Worm (Caenorhabditis elegans) whole organism, late embryonic: Measurements from ENCODE around the gene chpf-2.

ENCODE experiments used
- C08G9.2 ChIP-seq: sonication (generic microtip); optimal IDR thresholded peaks from 2 replicates; lab custom pipeline; 2016; ENCODE audit warnings: mild to moderate bottlenecking, missing genetic modification characterization, moderate library complexity, missing compliant biosample characterization
- C38D4.7 ChIP-seq: fragments of 200-800 bp; sonication (Bioruptor generic); optimal IDR thresholded peaks from 2 replicates; lab custom pipeline; 2018; ENCODE audit warnings: mild to moderate bottlenecking, missing genetic modification characterization, moderate library complexity, missing compliant biosample characterization
- K02D7.2 ChIP-seq: sonication (generic microtip); optimal IDR thresholded peaks from 2 replicates; lab custom pipeline; 2017; ENCODE audit warnings: mild to moderate bottlenecking, missing genetic modification characterization, missing compliant biosample characterization
- K09A11.1 ChIP-seq: sonication (generic microtip); optimal IDR thresholded peaks from 2 replicates; lab custom pipeline; 2017; ENCODE audit warnings: antibody characterized with exemption, mild to moderate bottlenecking, missing genetic modification characterization, missing compliant biosample characterization; ENCODE audit not compliant: insufficient read depth
- T23F11.4 ChIP-seq: fragments of 200-800 bp; sonication (Bioruptor generic); optimal IDR thresholded peaks from 2 replicates; lab custom pipeline; 2018; ENCODE audit warnings: mild to moderate bottlenecking, missing genetic modification characterization, missing compliant biosample characterization
- Y22D7AL.16 ChIP-seq: sonication (generic microtip); optimal IDR thresholded peaks from 2 replicates; lab custom pipeline; 2016; ENCODE audit warnings: missing genetic modification characterization, missing compliant biosample characterization
- ahr-1 ChIP-seq: sonication (generic microtip); optimal IDR thresholded peaks from 2 replicates; lab custom pipeline; 2016; ENCODE audit warnings: missing genetic modification characterization, missing compliant biosample characterization
- ama-1 ChIP-seq: fragments of 150-350 bp; optimal IDR thresholded peaks from 2 replicates; lab custom pipeline; 2014
- ceh-19 ChIP-seq: fragments of 200-800 bp; sonication (Bioruptor generic); optimal IDR thresholded peaks from 2 replicates; lab custom pipeline; 2018; ENCODE audit warnings: mild to moderate bottlenecking, missing genetic modification characterization, missing compliant biosample characterization
- ceh-2 ChIP-seq: sonication (generic microtip); optimal IDR thresholded peaks from 2 replicates; lab custom pipeline; 2016; ENCODE audit warnings: missing genotype, missing genetic modification characterization, missing compliant biosample characterization
- ceh-45 ChIP-seq: fragments of 200-800 bp; sonication (Bioruptor generic); IDR thresholded peaks from 2 replicates; pipeline ENCODE4 v1.3.6; 2022; ENCODE audit warnings: missing genetic modification reagents, missing genetic modification characterization, missing compliant biosample characterization
- ceh-6 ChIP-seq: fragments of 200-800 bp; sonication (Bioruptor generic); optimal IDR thresholded peaks from 2 replicates; lab custom pipeline; 2018; ENCODE audit warnings: mild to moderate bottlenecking, missing genetic modification characterization, missing compliant biosample characterization
- che-1 ChIP-seq: sonication (generic microtip); optimal IDR thresholded peaks from 2 replicates; lab custom pipeline; 2016; ENCODE audit warnings: mild to moderate bottlenecking, missing genetic modification characterization, missing compliant biosample characterization
- dmd-4 ChIP-seq: sonication (generic microtip); optimal IDR thresholded peaks from 2 replicates; lab custom pipeline; 2016; ENCODE audit warnings: borderline replicate concordance, missing genetic modification characterization, missing compliant biosample characterization
- dve-1 ChIP-seq: sonication (generic microtip); optimal IDR thresholded peaks from 2 replicates; lab custom pipeline; 2017; ENCODE audit warnings: antibody characterized with exemption, mild to moderate bottlenecking, missing genetic modification characterization, missing compliant biosample characterization
- elt-2 ChIP-seq: sonication (generic microtip); optimal IDR thresholded peaks from 2 replicates; lab custom pipeline; 2016; ENCODE audit warnings: missing genetic modification reagents, missing genetic modification characterization, missing compliant biosample characterization
- eyg-1 ChIP-seq: sonication (generic microtip); optimal IDR thresholded peaks from 2 replicates; lab custom pipeline; 2016; ENCODE audit warnings: missing genotype, missing genetic modification characterization, missing compliant biosample characterization
- fkh-6 ChIP-seq: sonication (generic microtip); optimal IDR thresholded peaks from 2 replicates; lab custom pipeline; 2016; ENCODE audit warnings: missing genetic modification characterization, missing compliant biosample characterization
- gmeb-2 ChIP-seq: sonication (generic microtip); optimal IDR thresholded peaks from 2 replicates; lab custom pipeline; 2016; ENCODE audit warnings: missing genetic modification characterization, inconsistent platforms, missing compliant biosample characterization
- hlh-13 ChIP-seq: fragments of 200-800 bp; sonication (Bioruptor generic); optimal IDR thresholded peaks from 2 replicates; lab custom pipeline; 2018; ENCODE audit warnings: mild to moderate bottlenecking, missing genetic modification characterization, missing compliant biosample characterization
- hlh-30 ChIP-seq: sonication (generic microtip); optimal IDR thresholded peaks from 2 replicates; lab custom pipeline; 2017; ENCODE audit warnings: antibody characterized with exemption, missing genetic modification characterization, missing compliant biosample characterization; ENCODE audit not compliant: insufficient read depth
- hlh-6 ChIP-seq: sonication (generic microtip); optimal IDR thresholded peaks from 2 replicates; lab custom pipeline; 2016; ENCODE audit warnings: missing genotype, missing genetic modification characterization, missing compliant biosample characterization
- nfya-1 ChIP-seq: sonication (generic microtip); optimal IDR thresholded peaks from 2 replicates; lab custom pipeline; 2017; ENCODE audit warnings: missing genetic modification characterization, mild to moderate bottlenecking, missing compliant biosample characterization, antibody characterized with exemption, moderate library complexity
- nhr-232 ChIP-seq: sonication (generic microtip); optimal IDR thresholded peaks from 2 replicates; lab custom pipeline; 2016; ENCODE audit warnings: missing genetic modification characterization, missing compliant biosample characterization
- npax-4 ChIP-seq: sonication (generic microtip); optimal IDR thresholded peaks from 2 replicates; lab custom pipeline; 2016; ENCODE audit warnings: missing genetic modification characterization, missing compliant biosample characterization
- pag-3 ChIP-seq: sonication (generic microtip); optimal IDR thresholded peaks from 2 replicates; lab custom pipeline; 2016; ENCODE audit warnings: missing compliant biosample characterization, missing genetic modification characterization, borderline replicate concordance
- pha-4 ChIP-seq: fragments of 150-350 bp; optimal IDR thresholded peaks from 2 replicates; lab custom pipeline; 2018; ENCODE audit warnings: missing biosample characterization, missing genetic modification reagents, missing genetic modification characterization
- pros-1 ChIP-seq: fragments of 150-350 bp; optimal IDR thresholded peaks from 2 replicates; lab custom pipeline; 2014; ENCODE audit warnings: missing biosample characterization, missing genetic modification reagents, missing genetic modification characterization
- sdc-2 ChIP-seq: sonication (generic microtip); optimal IDR thresholded peaks from 2 replicates; lab custom pipeline; 2016; ENCODE audit warnings: missing genotype, missing genetic modification characterization, missing compliant biosample characterization
- syd-9 ChIP-seq: sonication (generic microtip); optimal IDR thresholded peaks from 2 replicates; lab custom pipeline; 2016; ENCODE audit warnings: mild to moderate bottlenecking, missing genetic modification characterization, moderate library complexity, missing compliant biosample characterization
- tbx-2 ChIP-seq: sonication (generic microtip); optimal IDR thresholded peaks from 2 replicates; lab custom pipeline; 2016; ENCODE audit warnings: missing genetic modification characterization, missing compliant biosample characterization
- ttx-3 ChIP-seq: sonication (generic microtip); optimal IDR thresholded peaks from 2 replicates; lab custom pipeline; 2016; ENCODE audit warnings: missing genetic modification reagents, missing genetic modification characterization, missing compliant biosample characterization
- unc-3 ChIP-seq, 2 experiments: fragments of 200-800 bp in 1 of 2; sonication (Bioruptor generic) in 1 of 2; sonication (generic microtip) in 1 of 2; conservative IDR thresholded peaks in 1 of 2; optimal IDR thresholded peaks in 1 of 2; 2 replicates each; pipeline versions ENCODE4 v1.3.6 to Lab custom; 2016 to 2022; ENCODE audit warnings: missing compliant biosample characterization in 2 of 2, missing genetic modification characterization in 2 of 2, missing genetic modification reagents in 1 of 2
- unc-86 ChIP-seq: sonication (generic microtip); optimal IDR thresholded peaks from 2 replicates; lab custom pipeline; 2016; ENCODE audit warnings: missing genetic modification characterization, missing compliant biosample characterization
- zip-5 ChIP-seq: sonication (generic microtip); optimal IDR thresholded peaks from 2 replicates; lab custom pipeline; 2016; ENCODE audit warnings: missing genetic modification characterization, missing compliant biosample characterization
- ztf-16 ChIP-seq: sonication (generic microtip); optimal IDR thresholded peaks from 2 replicates; lab custom pipeline; 2017; ENCODE audit warnings: missing genetic modification characterization, missing compliant biosample characterization

Gene chpf-2

ce11 chrV:3038058-3038457 lies 1.1 kb downstream of the chpf-2 start:
- no peak for TF ChIP-seq ceh-45 (GFP tag; lab: Robert Waterston, UW)
- no peak for TF ChIP-seq nfya-1
- TF ChIP-seq K02D7.2 (tag; lab: Kevin White, UChicago) = no peak

DNA sequence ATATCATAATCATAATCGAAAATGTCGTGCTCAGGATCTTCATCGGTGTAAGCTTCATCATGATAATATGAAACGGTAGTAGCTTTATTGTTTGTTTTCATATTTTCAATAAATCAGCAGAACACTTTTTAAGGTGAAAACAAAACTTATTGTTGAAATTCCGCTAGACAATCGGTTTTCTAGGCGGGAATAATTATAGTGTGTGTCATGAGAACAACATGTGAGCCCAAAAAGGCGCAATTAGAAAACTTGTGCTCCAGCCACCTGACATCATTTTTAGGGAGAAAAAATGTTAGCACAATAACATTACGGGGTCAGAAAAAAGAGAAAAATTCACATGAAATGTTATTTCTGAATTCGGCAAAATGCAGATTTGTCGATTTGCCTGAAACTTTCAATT lies 4.9 kb downstream of the chpf-2 start, which contains the start of gene srw-8:
srw-8 (minus strand) TSS at position 101 of the 400 bp plus-strand sequence.
- TF ChIP-seq hlh-6 (tag; lab: Kevin White, UChicago) (no peak), che-1 (tag; lab: Kevin White, UChicago) (no peak), C38D4.7 (no peak), hlh-30 (tag; lab: Kevin White, UChicago) (no peak), gmeb-2 (no peak), fkh-6 (no peak), hlh-13 (GFP tag; lab: Kevin White, UChicago) (no peak), pag-3 (tag; lab: Kevin White, UChicago) (no peak), dve-1 (no peak), tbx-2 (no peak), unc-86 (tag; lab: Kevin White, UChicago) (no peak), K09A11.1 (tag; lab: Kevin White, UChicago) (no peak), unc-3 (GFP tag; conservative IDR thresholded peaks at IDR 0.05; lab: Robert Waterston, UW) (no peak), unc-3 (tag; optimal IDR thresholded peaks at IDR 0.05; lab: Kevin White, UChicago) (no peak), pros-1 (no peak), Y22D7AL.16 (tag; lab: Kevin White, UChicago) (no peak)
- TF ChIP-seq, all 69 proteins: peak for 0

DNA sequence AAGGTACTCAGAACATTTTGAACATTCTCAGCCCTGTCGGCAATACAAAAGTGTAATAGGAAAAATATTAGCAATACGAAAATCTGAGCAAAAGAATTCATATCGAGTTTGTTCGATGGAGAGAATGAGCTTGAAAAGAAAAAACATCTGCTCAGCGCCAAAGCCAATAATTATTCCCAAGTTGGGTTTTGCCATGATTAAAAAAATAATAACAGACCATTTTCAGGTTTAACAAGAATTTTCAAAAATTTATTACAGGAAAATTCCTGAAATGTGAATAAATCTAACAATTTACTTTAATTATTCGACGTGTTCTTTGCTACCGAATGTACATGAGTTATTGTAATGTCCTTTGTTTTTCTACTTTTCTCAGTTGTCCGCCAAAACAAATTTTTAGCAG lies 6.8 kb downstream of the chpf-2 start, which contains the start of gene irld-38:
irld-38 (minus strand) TSS at position 101 of the 400 bp plus-strand sequence.
- TF ChIP-seq nfya-1 = no peak
- no peak for TF ChIP-seq K09A11.1 (tag; lab: Kevin White, UChicago)
- no peak for TF ChIP-seq ceh-6 (GFP tag; lab: Kevin White, UChicago)
- TF ChIP-seq hlh-6 (tag; lab: Kevin White, UChicago) = no peak
- TF ChIP-seq zip-5 = no peak
- no peak for TF ChIP-seq syd-9 (tag; lab: Kevin White, UChicago)
- TF ChIP-seq hlh-30 (tag; lab: Kevin White, UChicago) = no peak
- no peak for TF ChIP-seq K02D7.2 (tag; lab: Kevin White, UChicago)
- TF ChIP-seq pros-1 = no peak
- no peak for TF ChIP-seq ama-1 (lab: Kevin White, UChicago)
- no peak for TF ChIP-seq hlh-13 (GFP tag; lab: Kevin White, UChicago)
- no peak for TF ChIP-seq tbx-2
- no peak for TF ChIP-seq nhr-232 (tag; lab: Kevin White, UChicago)
- no peak for TF ChIP-seq ceh-19 (GFP tag; lab: Kevin White, UChicago)
- TF ChIP-seq ztf-16 (tag; lab: Kevin White, UChicago) = no peak
- no peak for TF ChIP-seq ahr-1
- no peak for TF ChIP-seq npax-4 (tag; lab: Kevin White, UChicago)
- TF ChIP-seq ceh-2 = no peak

DNA sequence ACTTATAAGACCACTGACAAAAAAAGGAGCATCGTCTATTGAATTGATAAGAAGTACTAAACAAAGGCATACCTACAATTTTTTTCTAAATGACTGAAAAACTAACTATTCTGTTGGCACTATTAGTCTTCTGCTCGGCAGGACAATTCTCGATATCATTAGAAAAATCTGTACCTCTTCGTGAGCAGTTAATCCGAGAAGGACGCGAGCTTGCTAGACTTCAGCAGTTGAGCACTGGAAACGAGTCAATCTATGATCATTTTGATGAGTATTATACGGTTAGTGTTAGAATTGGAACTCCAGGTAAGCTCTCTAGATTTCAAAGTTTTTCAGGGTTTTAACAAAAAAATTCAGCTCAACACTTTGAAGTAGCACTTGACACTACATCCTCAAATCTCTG lies 11.0 kb downstream of the chpf-2 start, which contains the start of gene asp-7:
asp-7 (plus strand) TSS at position 81 of the 400 bp plus-strand sequence.
- no peak for TF ChIP-seq ttx-3 (tag; lab: Kevin White, UChicago)
- no peak for TF ChIP-seq C08G9.2 (tag; lab: Kevin White, UChicago)
- no peak for TF ChIP-seq T23F11.4 (GFP tag; lab: Kevin White, UChicago)
- no peak for TF ChIP-seq dmd-4
- TF ChIP-seq elt-2 = no peak
- no peak for TF ChIP-seq dve-1
- TF ChIP-seq che-1 (tag; lab: Kevin White, UChicago) = no peak
- no peak for TF ChIP-seq eyg-1 (tag; lab: Kevin White, UChicago)
- no peak for TF ChIP-seq hlh-6 (tag; lab: Kevin White, UChicago)
- TF ChIP-seq pha-4 (tag; lab: Kevin White, UChicago) = no peak
- no peak for TF ChIP-seq sdc-2
